In genomic region chrIII:8036497-8036896, ce11 we compare ENCODE assay signal across 4 worm cellular contexts.
TF ChIP-seq lines count a peak whose summit lies in the region.

No protein-coding gene starts in this region.

TF ChIP-seq in whole organism, L1 larva, 84 proteins besides CTCF, POLR2A, EP300 and RAD21:
- TF ChIP-seq irx-1 (tag; optimal IDR thresholded peaks at IDR 0.05; lab: Kevin White, UChicago), result no peak
- no peak for TF ChIP-seq aha-1 (tag; optimal IDR thresholded peaks at IDR 0.05; lab: Kevin White, UChicago)
- peak in 4 of 6 experiments; percentile 1 to 80 (median 54) for TF ChIP-seq elt-3 (tag; optimal IDR thresholded peaks at IDR 0.05; lab: Kevin White, UChicago)
- peak; percentile 35 for TF ChIP-seq blmp-1 (tag; optimal IDR thresholded peaks at IDR 0.05; lab: Kevin White, UChicago)
- TF ChIP-seq nhr-85 (tag; lab: Kevin White, UChicago), result peak; percentile 50
- TF ChIP-seq alr-1 (tag; optimal IDR thresholded peaks at IDR 0.05; lab: Kevin White, UChicago; ENCODE audit: borderline replicate concordance), result no peak
- no peak for TF ChIP-seq swsn-7 (tag; optimal IDR thresholded peaks at IDR 0.05; lab: Kevin White, UChicago)
- no peak for TF ChIP-seq jun-1 (tag; optimal IDR thresholded peaks at IDR 0.05; lab: Kevin White, UChicago)
- no peak for TF ChIP-seq nhr-76 (tag; optimal IDR thresholded peaks at IDR 0.05; lab: Kevin White, UChicago)
- no peak for TF ChIP-seq efl-1 (optimal IDR thresholded peaks at IDR 0.05; lab: Kevin White, UChicago)
- TF ChIP-seq efl-1 (GFP tag; optimal IDR thresholded peaks at IDR 0.05 in 1 of 2; lab: Kevin White, UChicago), result peak in 1 of 2 experiments; percentile 63
- no peak for TF ChIP-seq lin-13 (GFP tag; optimal IDR thresholded peaks at IDR 0.05; lab: Kevin White, UChicago)
- no peak for TF ChIP-seq mep-1 (tag; optimal IDR thresholded peaks at IDR 0.05; lab: Kevin White, UChicago)
- TF ChIP-seq unc-62 (GFP tag; optimal IDR thresholded peaks at IDR 0.05; lab: Kevin White, UChicago), result no peak

TF ChIP-seq in whole organism, L2 larva, 48 proteins besides CTCF, POLR2A, EP300 and RAD21:
- TF ChIP-seq blmp-1 (tag; optimal IDR thresholded peaks at IDR 0.05; lab: Kevin White, UChicago; ENCODE audit: insufficient read depth) (peak; percentile 2), sma-9 (GFP tag; optimal IDR thresholded peaks at IDR 0.05; lab: Kevin White, UChicago) (peak; percentile 58), sma-9 (tag; optimal IDR thresholded peaks at IDR 0.05; lab: Kevin White, UChicago) (no peak), nhr-21 (tag; optimal IDR thresholded peaks at IDR 0.05; lab: Kevin White, UChicago) (no peak), F13H6.1 (tag; optimal IDR thresholded peaks at IDR 0.05; lab: Kevin White, UChicago) (no peak)

TF ChIP-seq in whole organism, L3 larva, 47 proteins besides CTCF, POLR2A, EP300 and RAD21:
- TF ChIP-seq elt-3 (tag; optimal IDR thresholded peaks at IDR 0.05; lab: Kevin White, UChicago) (peak in 1 of 3 experiments; percentile 79), nhr-23 (tag; optimal IDR thresholded peaks at IDR 0.05; lab: Kevin White, UChicago) (peak; percentile 1), elt-1 (tag; optimal IDR thresholded peaks at IDR 0.05; lab: Kevin White, UChicago) (no peak), daf-12 (tag; optimal IDR thresholded peaks at IDR 0.05; lab: Kevin White, UChicago) (no peak), lin-15B (tag; optimal IDR thresholded peaks at IDR 0.05; lab: Kevin White, UChicago) (no peak)

TF ChIP-seq in whole organism, L4 larva, 104 proteins besides CTCF, POLR2A, EP300 and RAD21:
- peak; percentile 1 for TF ChIP-seq nhr-28 (tag; optimal IDR thresholded peaks at IDR 0.05; lab: Kevin White, UChicago)
- no peak for TF ChIP-seq snpc-4 (tag; optimal IDR thresholded peaks at IDR 0.05; lab: Kevin White, UChicago)
- TF ChIP-seq dmd-9 (GFP tag; IDR thresholded peaks at IDR 0.05; lab: Robert Waterston, UW), result no peak
- TF ChIP-seq daf-16 (GFP tag; optimal IDR thresholded peaks at IDR 0.05; lab: Kevin White, UChicago), result no peak
- TF ChIP-seq daf-16 (tag; optimal IDR thresholded peaks at IDR 0.05; lab: Kevin White, UChicago), result no peak
- TF ChIP-seq nhr-48 (tag; optimal IDR thresholded peaks at IDR 0.05; lab: Kevin White, UChicago), result no peak
- no peak for TF ChIP-seq unc-130 (GFP tag; optimal IDR thresholded peaks at IDR 0.05; lab: Kevin White, UChicago)
- no peak for TF ChIP-seq nhr-41 (GFP tag; IDR thresholded peaks at IDR 0.05; lab: Robert Waterston, UW)
TF ChIP-seq in whole organism, L4 larva: peak in this region for 1.

Comparison
In these comparisons a context has a peak if more than half of its experiments do, and no peak if none do; other contexts are left out.
1. Of the 29 proteins assayed by ChIP-seq in both whole organism, L4 larva and whole organism, L1 larva: peak only in whole organism, L4 larva: nhr-28; only in whole organism, L1 larva: none; in both: none; in neither: 28.